Worm (Caenorhabditis elegans): ENCODE results near the gene fbxa-77.

- TF ChIP-seq nhr-77 (tag; optimal IDR thresholded peaks at IDR 0.05) (no peak), egl-27 (tag; optimal IDR thresholded peaks at IDR 0.05) (no peak), mdl-1 (tag; optimal IDR thresholded peaks at IDR 0.05) (no peak)
Observed at ce11 chrIII:1297604-1298003, 48.3 kb downstream of the fbxa-77 start, which contains the start of gene fbxa-28.

Data from whole organism, L1 larva.